Worm (Caenorhabditis elegans): ENCODE results near the gene Y14H12B.2.

Gene Y14H12B.2

DNA sequence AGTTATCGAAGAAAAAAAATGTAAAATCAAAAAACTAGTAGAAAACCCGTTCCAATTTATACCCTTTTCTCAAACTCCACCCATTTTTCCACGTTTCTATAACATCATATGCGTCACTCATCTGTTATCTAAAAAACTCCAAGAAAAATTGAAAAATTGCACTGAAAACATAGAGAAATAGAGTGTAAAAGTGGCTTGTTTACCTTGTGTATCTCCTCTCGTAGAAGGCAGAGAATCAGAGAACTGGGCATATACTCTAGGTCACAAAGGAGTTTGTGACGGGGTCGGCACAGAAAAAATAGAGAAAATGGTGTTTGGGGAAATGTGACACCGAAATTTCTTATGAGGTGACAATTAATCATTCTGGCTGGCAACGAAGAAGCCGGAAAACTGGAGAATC is 22.3 kb downstream of the Y14H12B.2 start (continued):
- no peak for TF ChIP-seq zip-11 (GFP tag; IDR thresholded peaks at IDR 0.05)

DNA sequence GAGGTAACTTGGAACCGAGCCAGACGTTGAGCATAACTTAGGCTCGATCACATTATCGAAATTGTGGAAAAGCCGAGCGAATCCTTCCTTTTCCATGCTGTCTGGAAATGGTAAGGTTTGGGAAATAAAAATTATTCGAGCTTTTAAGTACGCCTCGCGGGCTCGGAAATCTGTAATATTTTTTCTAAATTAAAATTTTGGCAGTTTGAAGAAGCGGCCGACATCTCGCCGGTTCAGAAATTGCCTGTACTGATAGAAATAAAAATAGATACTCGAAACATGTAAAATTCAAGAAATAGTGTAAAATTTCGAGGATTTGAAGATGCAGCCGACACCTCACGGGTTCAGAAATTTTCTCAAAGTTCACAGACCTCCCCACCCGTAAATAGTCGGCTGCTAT is 22.8 kb downstream of the Y14H12B.2 start, which contains the start of gene bcmo-2:
Gene bcmo-2 (minus strand): TSS at position 101 of the 400 bp plus-strand sequence.
- TF ChIP-seq vab-7 (GFP tag; IDR thresholded peaks at IDR 0.05) (no peak), saeg-2 (GFP tag; IDR thresholded peaks at IDR 0.05) (no peak), nhr-6 (tag; optimal IDR thresholded peaks at IDR 0.05) (no peak), ZK337.2 (GFP tag; IDR thresholded peaks at IDR 0.05) (no peak), fkh-10 (GFP tag; optimal IDR thresholded peaks at IDR 0.05) (no peak), T20F7.1 (GFP tag; optimal IDR thresholded peaks at IDR 0.05) (no peak), nhr-77 (tag; optimal IDR thresholded peaks at IDR 0.05) (no peak)

DNA sequence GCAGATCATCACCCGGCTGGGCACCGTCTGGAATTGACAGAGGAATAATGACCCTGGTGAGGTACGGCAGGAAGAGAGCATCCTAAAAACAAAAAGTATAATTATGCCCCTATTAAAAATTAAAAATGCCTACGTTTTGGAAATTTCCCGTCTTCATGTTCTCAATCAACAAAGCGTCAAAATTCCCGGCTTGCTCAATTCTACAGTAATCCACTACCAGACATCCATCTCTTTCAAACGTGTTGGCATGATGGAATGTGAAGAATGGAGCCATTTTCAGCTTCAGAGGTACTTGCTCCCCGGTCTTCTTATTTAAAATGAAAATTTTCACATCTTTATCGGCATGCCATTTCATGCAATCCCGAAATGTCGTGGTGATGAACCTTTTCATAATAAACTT is 24.2 kb downstream of the Y14H12B.2 start:
- TF ChIP-seq unc-62 (GFP tag; optimal IDR thresholded peaks at IDR 0.05 in 1 of 2): peak in 1 of 2 experiments; percentile 91
- TF ChIP-seq unc-62 (tag; optimal IDR thresholded peaks at IDR 0.05): no peak
- no peak for TF ChIP-seq hlh-11 (tag; optimal IDR thresholded peaks at IDR 0.05)

DNA sequence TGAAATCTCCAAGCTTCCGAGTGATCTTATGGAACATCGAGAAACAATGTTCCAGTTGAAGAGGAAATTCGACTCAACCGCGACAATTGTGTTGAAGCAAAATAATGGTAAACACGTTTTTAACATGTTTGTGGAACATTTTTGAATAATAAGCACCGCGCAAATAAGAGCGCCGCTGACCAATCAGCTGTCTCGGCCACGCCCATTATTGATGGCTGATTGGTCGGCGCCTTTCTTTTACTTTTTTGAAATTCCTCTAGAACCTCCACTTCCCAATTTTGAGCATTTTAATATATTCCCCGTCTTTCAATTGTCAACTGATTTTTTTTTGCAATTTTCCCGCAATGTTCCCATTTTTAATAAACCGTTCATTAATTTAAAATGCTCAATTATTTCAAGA is 25.4 kb downstream of the Y14H12B.2 start:
- TF ChIP-seq unc-62 (GFP tag; optimal IDR thresholded peaks at IDR 0.05 in 1 of 2) (peak in 1 of 2 experiments; percentile 59), unc-62 (tag; optimal IDR thresholded peaks at IDR 0.05) (no peak), aly-2 (tag; optimal IDR thresholded peaks at IDR 0.05) (no peak), egl-43 (GFP tag; IDR thresholded peaks at IDR 0.05) (no peak), mxl-2 (GFP tag; conservative IDR thresholded peaks at IDR 0.05) (no peak), duxl-1 (tag; optimal IDR thresholded peaks at IDR 0.05; ENCODE audit: poor library complexity) (no peak), R02D3.7 (tag; optimal IDR thresholded peaks at IDR 0.05) (no peak)

DNA sequence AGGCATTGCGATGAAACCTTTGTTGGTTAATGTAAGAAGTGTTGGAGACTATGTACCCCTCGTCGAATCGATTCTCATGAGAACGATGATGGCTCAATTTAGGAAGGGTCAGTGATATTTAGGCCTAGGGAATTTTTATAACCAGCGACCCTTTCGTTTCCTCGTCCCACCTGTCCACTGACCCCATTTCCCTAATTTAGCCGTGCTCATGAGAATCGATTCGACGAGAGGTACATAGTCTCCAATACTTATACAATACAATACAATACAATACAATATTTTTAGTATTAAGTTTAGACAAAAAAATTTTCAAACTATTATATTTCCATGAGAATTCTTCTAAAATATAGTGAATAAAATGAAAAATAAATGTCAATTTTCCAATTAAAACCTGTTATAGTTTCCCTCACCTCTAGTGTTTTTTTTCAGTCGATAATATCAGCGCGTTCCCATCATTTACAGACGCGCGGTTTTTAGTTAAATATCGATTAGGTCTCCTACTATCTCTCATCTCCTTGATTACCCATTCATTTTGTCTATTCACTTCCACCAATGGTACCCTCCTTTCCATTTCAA is 26.8 kb downstream of the Y14H12B.2 start, which contains the start of the genes F53C3.11 and fbxb-103:
Gene F53C3.11 (minus strand): TSS at position 101 of the 576 bp plus-strand sequence.
Gene fbxb-103 (plus strand): TSS at position 526 of the 576 bp plus-strand sequence.
- TF ChIP-seq nhr-102 (tag; optimal IDR thresholded peaks at IDR 0.05): no peak
- no peak for TF ChIP-seq dmd-8 (GFP tag; IDR thresholded peaks at IDR 0.05)
- TF ChIP-seq zip-2 (tag; optimal IDR thresholded peaks at IDR 0.05): no peak
- TF ChIP-seq dve-1 (tag; optimal IDR thresholded peaks at IDR 0.05; ENCODE audit: insufficient read depth): no peak
- no peak for TF ChIP-seq madf-5 (GFP tag; IDR thresholded peaks at IDR 0.05)
- no peak for TF ChIP-seq aha-1 (tag)
- no peak for TF ChIP-seq nhr-28 (tag; optimal IDR thresholded peaks at IDR 0.05)
- TF ChIP-seq hlh-11 (tag; optimal IDR thresholded peaks at IDR 0.05): no peak
- no peak for TF ChIP-seq unc-39 (tag; optimal IDR thresholded peaks at IDR 0.05)
- TF ChIP-seq egl-43 (GFP tag; IDR thresholded peaks at IDR 0.05): no peak
- TF ChIP-seq lim-7 (GFP tag; IDR thresholded peaks at IDR 0.05): no peak
- no peak for TF ChIP-seq hif-1 (tag; optimal IDR thresholded peaks at IDR 0.05)
- TF ChIP-seq D1046.2 (GFP tag; IDR thresholded peaks at IDR 0.05): no peak
- no peak for TF ChIP-seq tag-97 (GFP tag; IDR thresholded peaks at IDR 0.05)

DNA sequence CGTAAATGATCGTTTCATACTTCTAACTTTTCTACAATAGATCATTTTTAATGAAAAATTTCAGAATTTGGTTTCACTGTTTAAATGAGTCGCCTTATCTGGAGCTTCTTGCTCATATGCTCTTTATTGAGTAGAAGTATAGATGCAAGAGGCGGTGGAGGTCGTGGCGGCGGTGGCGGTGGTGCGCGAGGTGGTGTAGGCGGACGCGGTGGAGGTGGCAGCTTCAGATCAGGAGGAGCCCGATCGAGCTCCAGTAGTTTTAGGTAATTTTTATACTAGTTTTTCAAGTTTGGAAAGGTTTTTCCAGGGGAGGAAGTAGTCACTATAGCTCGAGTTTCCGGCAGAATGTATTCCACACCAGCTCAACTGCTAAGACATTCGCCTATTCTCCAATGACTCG is 30.7 kb downstream of the Y14H12B.2 start, which contains the start of gene F53C3.3:
Gene F53C3.3 (plus strand): TSS at position 59 of the 400 bp plus-strand sequence.
- TF ChIP-seq mdl-1 (tag; optimal IDR thresholded peaks at IDR 0.05) (no peak), set-16 (GFP tag; IDR thresholded peaks at IDR 0.05) (peak; percentile 79), unc-62 (GFP tag; optimal IDR thresholded peaks at IDR 0.05 in 1 of 2) (peak in 1 of 2 experiments; percentile 20), unc-62 (tag; optimal IDR thresholded peaks at IDR 0.05) (no peak)
